Fruit fly (Drosophila melanogaster) whole organism, embryonic: ENCODE results near the gene RPA3.

Experiments
- CG10654 ChIP-seq: fragments of 200-800 bp; sonication (Bioruptor generic); optimal IDR thresholded peaks from 2 replicates; lab custom pipeline; 2016; ENCODE audit warnings: missing biosample characterization, missing genetic modification characterization
- CG12219 ChIP-seq: fragments of 200-800 bp; sonication (Bioruptor generic); optimal IDR thresholded peaks from 3 replicates; lab custom pipeline; 2018; ENCODE audit warnings: missing biosample characterization, mild to moderate bottlenecking, missing genetic modification characterization
- CG13296 ChIP-seq: fragments of 200-800 bp; sonication (Bioruptor generic); optimal IDR thresholded peaks from 3 replicates; lab custom pipeline; 2018; ENCODE audit warnings: missing biosample characterization, mild to moderate bottlenecking, missing genetic modification characterization
- CG14014 ChIP-seq: fragments of 200-800 bp; sonication (Bioruptor generic); IDR thresholded peaks from 2 replicates; pipeline ENCODE4 v1.3.6; 2022; ENCODE audit warnings: missing biosample characterization, missing genetic modification characterization
- CG14050 ChIP-seq: fragments of 200-800 bp; sonication (Bioruptor generic); IDR thresholded peaks from 3 replicates; pipeline ENCODE4 v1.3.6; 2022; ENCODE audit warnings: missing biosample characterization, missing genetic modification characterization
- CG15011 ChIP-seq: fragments of 200-800 bp; sonication (Bioruptor generic); optimal IDR thresholded peaks from 3 replicates; lab custom pipeline; 2018; ENCODE audit warnings: missing biosample characterization, mild to moderate bottlenecking, missing genetic modification characterization
- CG1603 ChIP-seq: fragments of 200-800 bp; sonication (Bioruptor generic); optimal IDR thresholded peaks from 2 replicates; lab custom pipeline; 2019; ENCODE audit warnings: missing biosample characterization, mild to moderate bottlenecking, missing genetic modification characterization, moderate library complexity
- CG16813 ChIP-seq: fragments of 200-800 bp; sonication (Bioruptor generic); IDR thresholded peaks from 3 replicates; pipeline ENCODE4 v1.3.6; 2022; ENCODE audit warnings: missing biosample characterization, missing genetic modification characterization; ENCODE audit not compliant: partially characterized antibody
- CG1792 ChIP-seq: fragments of 200-800 bp; sonication (Bioruptor generic); optimal IDR thresholded peaks from 2 replicates; lab custom pipeline; 2016; ENCODE audit warnings: missing biosample characterization, missing genetic modification characterization
- CG18599 ChIP-seq: fragments of 200-800 bp; sonication (Bioruptor generic); optimal IDR thresholded peaks from 3 replicates; lab custom pipeline; 2017; ENCODE audit warnings: missing biosample characterization, missing genetic modification characterization, mild to moderate bottlenecking, moderate library complexity, missing genetic modification reagents
- CG2712 ChIP-seq: fragments of 200-800 bp; optimal IDR thresholded peaks from 3 replicates; lab custom pipeline; 2019; ENCODE audit warnings: missing biosample characterization, mild to moderate bottlenecking, missing genetic modification characterization, moderate library complexity
- CG31441 ChIP-seq: fragments of 200-800 bp; sonication (Bioruptor generic); IDR thresholded peaks from 2 replicates; pipeline ENCODE4 v1.3.6; 2022; ENCODE audit warnings: missing biosample characterization, missing genetic modification characterization
- CG3407 ChIP-seq: fragments of 200-800 bp; sonication (Bioruptor generic); optimal IDR thresholded peaks from 2 replicates; lab custom pipeline; 2018; ENCODE audit warnings: missing biosample characterization, mild to moderate bottlenecking, missing genetic modification characterization
- CG4707 ChIP-seq: fragments of 200-800 bp; sonication (Bioruptor generic); optimal IDR thresholded peaks from 2 replicates; lab custom pipeline; 2018; ENCODE audit warnings: missing biosample characterization, mild to moderate bottlenecking, missing genetic modification characterization, moderate library complexity
- CG6683 ChIP-seq: fragments of 200-800 bp; sonication (Bioruptor generic); optimal IDR thresholded peaks from 2 replicates; lab custom pipeline; 2017; ENCODE audit warnings: missing biosample characterization, mild to moderate bottlenecking, missing genetic modification characterization, missing genetic modification reagents
- CG6854 ChIP-seq: fragments of 200-800 bp; sonication (Bioruptor generic); optimal IDR thresholded peaks from 3 replicates; lab custom pipeline; 2017; ENCODE audit warnings: missing biosample characterization, mild to moderate bottlenecking, missing genetic modification characterization
- CG7556 ChIP-seq: fragments of 200-800 bp; sonication (Bioruptor generic); optimal IDR thresholded peaks from 2 replicates; lab custom pipeline; 2017; ENCODE audit warnings: missing biosample characterization, mild to moderate bottlenecking, missing genetic modification characterization
- CG8089 ChIP-seq: fragments of 200-800 bp; sonication (Bioruptor generic); optimal IDR thresholded peaks from 3 replicates; lab custom pipeline; 2016; ENCODE audit warnings: missing biosample characterization, missing genetic modification characterization
- CG8388 ChIP-seq: fragments of 200-800 bp; sonication (Bioruptor generic); optimal IDR thresholded peaks from 2 replicates; lab custom pipeline; 2019; ENCODE audit warnings: missing biosample characterization, mild to moderate bottlenecking, missing genetic modification characterization, moderate library complexity
- CG9437 ChIP-seq: fragments of 200-800 bp; sonication (Bioruptor generic); optimal IDR thresholded peaks from 2 replicates; lab custom pipeline; 2018; ENCODE audit warnings: missing biosample characterization, mild to moderate bottlenecking, missing genetic modification characterization
- CHES-1-like ChIP-seq: fragments of 200-800 bp; sonication (Bioruptor generic); optimal IDR thresholded peaks from 2 replicates; lab custom pipeline; 2016; ENCODE audit warnings: missing biosample characterization, missing genetic modification characterization
- D ChIP-seq, 2 experiments: fragments of 200-800 bp in 1 of 2; fragments of >200 bp in 1 of 2; sonication (Bioruptor generic) in 1 of 2; optimal IDR thresholded peaks; 2 replicates in 1 of 2; 3 replicates in 1 of 2; lab custom pipeline; 2017; ENCODE audit warnings: mild to moderate bottlenecking in 1 of 2, missing biosample characterization in 1 of 2, missing genetic modification characterization in 1 of 2, missing genetic modification reagents in 1 of 2
- E2f2 ChIP-seq: fragments of 200-800 bp; sonication (Bioruptor generic); IDR thresholded peaks from 2 replicates; pipeline ENCODE4 v1.3.6; 2022; ENCODE audit warnings: missing biosample characterization, missing genetic modification characterization
- HLH3B ChIP-seq: fragments of 200-800 bp; sonication (Bioruptor generic); IDR thresholded peaks from 2 replicates; pipeline ENCODE4 v1.3.6; 2022; ENCODE audit warnings: missing biosample characterization, missing genetic modification characterization
- HLH54F ChIP-seq: fragments of 200-800 bp; sonication (Bioruptor generic); optimal IDR thresholded peaks from 3 replicates; lab custom pipeline; 2016; ENCODE audit warnings: missing biosample characterization, missing genetic modification characterization
- Hmx ChIP-seq: fragments of 200-800 bp; sonication (Bioruptor generic); optimal IDR thresholded peaks from 2 replicates; lab custom pipeline; 2016; ENCODE audit warnings: missing biosample characterization, missing genetic modification characterization
- MTF-1 ChIP-seq: fragments of 200-800 bp; sonication (Bioruptor generic); optimal IDR thresholded peaks from 2 replicates; lab custom pipeline; 2018; ENCODE audit warnings: missing biosample characterization, mild to moderate bottlenecking, missing genetic modification characterization, borderline replicate concordance
- Mes4 ChIP-seq: fragments of 200-800 bp; sonication (Bioruptor generic); optimal IDR thresholded peaks from 2 replicates; lab custom pipeline; 2016; ENCODE audit warnings: missing biosample characterization, missing genetic modification characterization
- PHDP ChIP-seq: fragments of 200-800 bp; sonication (Bioruptor generic); optimal IDR thresholded peaks from 3 replicates; lab custom pipeline; 2018; ENCODE audit warnings: missing biosample characterization, mild to moderate bottlenecking, missing genetic modification characterization, moderate library complexity
- Pdp1 ChIP-seq, 2 experiments: fragments of 200-800 bp; sonication (Bioruptor generic); optimal IDR thresholded peaks; 3 replicates each; lab custom pipeline; 2016; ENCODE audit warnings: missing biosample characterization in 2 of 2, missing genetic modification characterization in 2 of 2, mild to moderate bottlenecking in 1 of 2, moderate library complexity in 1 of 2
- Sox102F ChIP-seq: fragments of 200-800 bp; sonication (Bioruptor generic); optimal IDR thresholded peaks from 2 replicates; lab custom pipeline; 2018; ENCODE audit warnings: missing biosample characterization, mild to moderate bottlenecking, missing genetic modification characterization, moderate library complexity
- ara ChIP-seq: fragments of 200-800 bp; sonication (Bioruptor generic); IDR thresholded peaks from 2 replicates; pipeline ENCODE4 v1.3.6; 2022; ENCODE audit warnings: missing biosample characterization, missing genetic modification characterization
- caup ChIP-seq: fragments of 200-800 bp; sonication (Bioruptor generic); optimal IDR thresholded peaks from 3 replicates; lab custom pipeline; 2017; ENCODE audit warnings: missing biosample characterization, mild to moderate bottlenecking, missing genetic modification characterization, moderate library complexity; ENCODE audit not compliant: severe bottlenecking
- corto ChIP-seq: fragments of 200-800 bp; sonication (Bioruptor generic); optimal IDR thresholded peaks from 2 replicates; lab custom pipeline; 2016; ENCODE audit warnings: missing biosample characterization, mild to moderate bottlenecking, missing genetic modification characterization, moderate library complexity
- dmrt99B ChIP-seq: fragments of 200-800 bp; sonication (Bioruptor generic); optimal IDR thresholded peaks from 2 replicates; lab custom pipeline; 2018; ENCODE audit warnings: missing biosample characterization, mild to moderate bottlenecking, missing genetic modification characterization, moderate library complexity
- dysf ChIP-seq: fragments of 200-800 bp; sonication (Bioruptor generic); IDR thresholded peaks from 3 replicates; pipeline ENCODE4 v1.3.6; 2022; ENCODE audit warnings: missing biosample characterization, missing genetic modification characterization
- esg ChIP-seq: fragments of 200-800 bp; sonication (Bioruptor generic); conservative IDR thresholded peaks from 2 replicates; pipeline ENCODE4 v1.3.6; 2022; ENCODE audit warnings: missing biosample characterization, missing genetic modification characterization
- eyg ChIP-seq: fragments of 200-800 bp; sonication (Bioruptor generic); optimal IDR thresholded peaks from 3 replicates; lab custom pipeline; 2016; ENCODE audit warnings: missing biosample characterization, missing genetic modification characterization
- lilli ChIP-seq: fragments of 200-800 bp; sonication (Bioruptor generic); optimal IDR thresholded peaks from 3 replicates; lab custom pipeline; 2016; ENCODE audit warnings: missing biosample characterization, missing genetic modification characterization
- odd ChIP-seq: fragments of 200-800 bp; sonication (Bioruptor generic); optimal IDR thresholded peaks from 2 replicates; lab custom pipeline; 2017; ENCODE audit warnings: missing biosample characterization, mild to moderate bottlenecking, missing genetic modification characterization
- onecut ChIP-seq: fragments of 200-800 bp; sonication (Bioruptor generic); IDR thresholded peaks from 2 replicates; pipeline ENCODE4 v1.3.6; 2022; ENCODE audit warnings: missing biosample characterization, missing genetic modification characterization
- org-1 ChIP-seq: fragments of 200-800 bp; sonication (Bioruptor generic); optimal IDR thresholded peaks from 2 replicates; lab custom pipeline; 2017; ENCODE audit warnings: missing biosample characterization, missing genetic modification characterization
- p53 ChIP-seq: fragments of 200-800 bp; sonication (Bioruptor generic); optimal IDR thresholded peaks from 2 replicates; lab custom pipeline; 2016; ENCODE audit warnings: missing biosample characterization, missing genetic modification characterization
- pan ChIP-seq, 4 experiments: fragments of >200 bp in 3 of 4; fragments of 200-800 bp in 1 of 4; sonication (Bioruptor generic) in 1 of 4; optimal IDR thresholded peaks in 3 of 4; IDR thresholded peaks in 1 of 4; 2 replicates each; pipeline versions ENCODE4 v1.3.6 to Lab custom; 2017 to 2022; ENCODE audit warnings: missing biosample characterization in 2 of 4, missing genetic modification characterization in 2 of 4, mixed read lengths in 1 of 4
- ranshi ChIP-seq: fragments of 200-800 bp; sonication (Bioruptor generic); IDR thresholded peaks from 2 replicates; pipeline ENCODE4 v1.3.6; 2022; ENCODE audit warnings: missing biosample characterization, missing genetic modification characterization
- stc ChIP-seq: fragments of 200-800 bp; sonication (Bioruptor generic); IDR thresholded peaks from 2 replicates; pipeline ENCODE4 v1.3.6; 2022; ENCODE audit warnings: missing biosample characterization, missing genetic modification characterization
- unpg ChIP-seq: fragments of 200-800 bp; sonication (Bioruptor generic); optimal IDR thresholded peaks from 3 replicates; lab custom pipeline; 2018; ENCODE audit warnings: missing biosample characterization, mild to moderate bottlenecking, missing genetic modification characterization, moderate library complexity
- zen2 ChIP-seq: fragments of 200-800 bp; sonication (Bioruptor generic); IDR thresholded peaks from 3 replicates; pipeline ENCODE4 v1.3.6; 2022; ENCODE audit warnings: missing biosample characterization, missing genetic modification characterization; ENCODE audit not compliant: partially characterized antibody

The RPA3 gene

dm6 chrX:11660476-11660875, 44.8 kb upstream of the RPA3 start (continued):
- TF ChIP-seq CHES-1-like (GFP tag; lab: Kevin White, UChicago) (peak; percentile 28), onecut (GFP tag; lab: Robert Waterston, UW) (peak; percentile 36; the same call in 1 of the 2 replicates), CG8089 (peak; percentile 50), E2f2 (no peak), Mes4 (GFP tag; lab: Kevin White, UChicago) (peak; percentile 52), CG31441 (peak; percentile 44; the same call in 1 of the 2 replicates), org-1 (GFP tag; lab: Kevin White, UChicago) (peak; percentile 29), CG2712 (tag; lab: Kevin White, UChicago) (peak; percentile 33), CG12219 (GFP tag; lab: Kevin White, UChicago) (peak; percentile 41), eyg (GFP tag; lab: Kevin White, UChicago) (peak; percentile 14), pan (optimal IDR thresholded peaks at IDR 0.05; lab: Kevin White, UChicago) (no peak), pan (GFP tag; optimal IDR thresholded peaks at IDR 0.05 in 1 of 2, IDR thresholded peaks at IDR 0.05 in 1 of 2) (peak in 1 of 2 experiments; percentile 13), lilli (GFP tag; lab: Kevin White, UChicago) (no peak), CG3407 (GFP tag; lab: Kevin White, UChicago) (peak; percentile 61), CG4707 (GFP tag; lab: Kevin White, UChicago) (peak; percentile 52), CG1792 (GFP tag; lab: Kevin White, UChicago) (peak; percentile 18), odd (GFP tag; lab: Kevin White, UChicago) (peak; percentile 55), CG14014 (GFP tag; lab: Robert Waterston, UW) (peak; percentile 38; the same call in 1 of the 2 replicates), CG8388 (GFP tag; lab: Kevin White, UChicago) (peak; percentile 1), CG1603 (tag; lab: Kevin White, UChicago) (peak; percentile 64), CG14050 (no peak), D (optimal IDR thresholded peaks at IDR 0.05; lab: Kevin White, UChicago) (no peak), D (GFP tag; optimal IDR thresholded peaks at IDR 0.05; lab: Kevin White, UChicago) (peak; percentile 42), CG7556 (GFP tag; lab: Kevin White, UChicago) (peak; percentile 9), CG13296 (GFP tag; lab: Kevin White, UChicago) (peak; percentile 32), CG18599 (peak; percentile 38), CG6683 (GFP tag; lab: Kevin White, UChicago) (no peak), corto (GFP tag; lab: Kevin White, UChicago) (no peak), p53 (peak; percentile 13), caup (GFP tag; lab: Kevin White, UChicago) (peak; percentile 11), dysf (GFP tag; lab: Robert Waterston, UW) (peak; percentile 38; the same call in 1 of the 3 replicates), ranshi (GFP tag; lab: Robert Waterston, UW) (no peak), dmrt99B (tag; lab: Kevin White, UChicago) (peak; percentile 72), Hmx (GFP tag; lab: Kevin White, UChicago) (no peak), zen2 (GFP tag; lab: Robert Waterston, UW) (no peak), CG16813 (GFP tag; lab: Robert Waterston, UW) (no peak), CG6854 (GFP tag; lab: Kevin White, UChicago) (no peak), CG9437 (GFP tag; lab: Kevin White, UChicago) (no peak), esg (no peak), MTF-1 (peak; percentile 53), CG10654 (peak; percentile 35), unpg (GFP tag; lab: Kevin White, UChicago) (peak; percentile 51), HLH54F (GFP tag; lab: Kevin White, UChicago) (no peak), PHDP (peak; percentile 55), Sox102F (GFP tag; lab: Kevin White, UChicago) (peak; percentile 61), CG15011 (GFP tag; lab: Kevin White, UChicago) (peak; percentile 40), stc (GFP tag; lab: Robert Waterston, UW) (peak; percentile 66; the same call in 1 of the 2 replicates), HLH3B (GFP tag; lab: Robert Waterston, UW) (peak; percentile 12; the same call in 1 of the 2 replicates), Pdp1 (GFP tag; optimal IDR thresholded peaks at IDR 0.05; lab: Kevin White, UChicago) (peak in 1 of 2 experiments; percentile 1), ara (GFP tag; lab: Robert Waterston, UW) (peak; percentile 40; the same call in 1 of the 2 replicates)
